Fruit fly (Drosophila melanogaster) Kc167 (cell line): ENCODE data around the gene Bmcp.

ENCODE experiments used
- Myc ChIP-seq: fragments of >200 bp; optimal IDR thresholded peaks from 2 replicates; lab custom pipeline; 2017; ENCODE audit warnings: missing external identifiers
- h ChIP-seq: fragments of >200 bp; optimal IDR thresholded peaks from 3 replicates; lab custom pipeline; 2018; ENCODE audit warnings: missing external identifiers
- psq ChIP-seq: fragments of >200 bp; optimal IDR thresholded peaks from 2 replicates; lab custom pipeline; 2017; ENCODE audit warnings: missing external identifiers
- ttk ChIP-seq: sonication (Bioruptor generic); optimal IDR thresholded peaks from 2 replicates; lab custom pipeline; 2017; ENCODE audit warnings: missing external identifiers

DNA sequence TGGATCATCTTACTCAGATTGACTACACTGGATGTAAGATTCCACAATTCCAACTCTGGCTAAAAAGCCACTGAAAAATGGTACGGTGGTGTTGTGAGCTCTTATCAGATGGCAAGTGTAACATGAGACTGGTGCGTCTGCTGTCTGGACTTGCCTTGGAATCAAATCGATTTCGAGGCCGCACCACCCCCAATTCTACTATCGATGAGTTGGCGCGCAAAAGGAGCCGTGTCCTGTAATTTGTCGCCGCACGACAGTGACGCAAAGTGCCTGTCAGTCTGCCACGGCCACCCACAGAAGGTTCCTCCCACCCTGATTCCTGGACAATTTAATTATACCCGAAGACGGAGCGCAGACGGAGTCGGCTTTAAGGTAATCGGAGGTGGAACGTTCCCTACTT is 45.8 kb downstream of the Bmcp start:
- TF ChIP-seq ttk (lab: Kevin White, UChicago) = no peak
- no peak for TF ChIP-seq psq (lab: Kevin White, UChicago)
- no peak for TF ChIP-seq h (lab: Kevin White, UChicago)
- no peak for TF ChIP-seq Myc (lab: Kevin White, UChicago)
